Fruit fly (Drosophila melanogaster): ENCODE results near the gene His4r.

His4r gene

dm6 chr3R:14576692-14577646, 48.6 kb upstream of the His4r start, which contains the start of gene stumps (continued):
- TF ChIP-seq CG8359 (GFP tag; optimal IDR thresholded peaks at IDR 0.05; ENCODE audit: borderline replicate concordance) (no peak), CG4360 (GFP tag; IDR thresholded peaks at IDR 0.05) (peak; percentile 89), luna (GFP tag; optimal IDR thresholded peaks at IDR 0.05) (no peak), pita (GFP tag; optimal IDR thresholded peaks at IDR 0.05) (no peak), disco-r (GFP tag; optimal IDR thresholded peaks at IDR 0.05) (no peak), Fer3 (tag; optimal IDR thresholded peaks at IDR 0.05) (no peak), CG9817 (tag; optimal IDR thresholded peaks at IDR 0.05) (no peak), CG15269 (tag; optimal IDR thresholded peaks at IDR 0.05) (no peak), CG31365 (tag; optimal IDR thresholded peaks at IDR 0.05) (no peak), H15 (GFP tag; IDR thresholded peaks at IDR 0.05) (no peak), CG33213 (GFP tag; optimal IDR thresholded peaks at IDR 0.05) (no peak), CG5953 (GFP tag; IDR thresholded peaks at IDR 0.05) (no peak), tna (GFP tag; IDR thresholded peaks at IDR 0.05; ENCODE audit: partially characterized antibody) (no peak), ind (GFP tag; optimal IDR thresholded peaks at IDR 0.05) (no peak), sc (optimal IDR thresholded peaks at IDR 0.05) (no peak), sc (GFP tag; optimal IDR thresholded peaks at IDR 0.05) (no peak), Side (GFP tag; optimal IDR thresholded peaks at IDR 0.05) (no peak), esg (GFP tag; conservative IDR thresholded peaks at IDR 0.05) (no peak), Ada2b (GFP tag; IDR thresholded peaks at IDR 0.05) (no peak), Pdp1 (GFP tag; optimal IDR thresholded peaks at IDR 0.05) (no peak), Meics (GFP tag; optimal IDR thresholded peaks at IDR 0.05) (no peak), CG7745 (tag; optimal IDR thresholded peaks at IDR 0.05) (no peak), mirr (GFP tag; optimal IDR thresholded peaks at IDR 0.05) (no peak), CG4820 (GFP tag; optimal IDR thresholded peaks at IDR 0.05) (no peak), lab (GFP tag; optimal IDR thresholded peaks at IDR 0.05) (no peak), ttk (GFP tag; IDR thresholded peaks at IDR 0.05) (no peak), CG12942 (GFP tag; optimal IDR thresholded peaks at IDR 0.05) (no peak), dmrt99B (tag; optimal IDR thresholded peaks at IDR 0.05) (no peak), CG15696 (tag; optimal IDR thresholded peaks at IDR 0.05) (no peak), HLH3B (GFP tag; IDR thresholded peaks at IDR 0.05) (no peak), CG11504 (tag; optimal IDR thresholded peaks at IDR 0.05) (no peak), zen (tag; optimal IDR thresholded peaks at IDR 0.05) (no peak), GATAe (GFP tag; conservative IDR thresholded peaks at IDR 0.05) (no peak), MTF-1 (GFP tag; optimal IDR thresholded peaks at IDR 0.05; ENCODE audit: borderline replicate concordance) (no peak), CG10543 (GFP tag; optimal IDR thresholded peaks at IDR 0.05) (peak; percentile 38), dan (GFP tag; IDR thresholded peaks at IDR 0.05) (no peak), lov (optimal IDR thresholded peaks at IDR 0.05) (no peak), lov (GFP tag; IDR thresholded peaks at IDR 0.05) (no peak), CG18262 (tag; optimal IDR thresholded peaks at IDR 0.05) (no peak), pum (GFP tag; optimal IDR thresholded peaks at IDR 0.05) (no peak), CG11696 (GFP tag; IDR thresholded peaks at IDR 0.05) (no peak), crc (GFP tag; optimal IDR thresholded peaks at IDR 0.05) (no peak), so (GFP tag; IDR thresholded peaks at IDR 0.05) (peak; percentile 72; the same call in 2 of the 3 replicates), wdn (GFP tag; IDR thresholded peaks at IDR 0.05) (no peak), chn (GFP tag; optimal IDR thresholded peaks at IDR 0.05) (no peak), slbo (GFP tag; IDR thresholded peaks at IDR 0.05) (no peak), CHES-1-like (GFP tag; optimal IDR thresholded peaks at IDR 0.05) (no peak), CG14667 (GFP tag; IDR thresholded peaks at IDR 0.05) (no peak), Dip3 (GFP tag; optimal IDR thresholded peaks at IDR 0.05) (no peak), slp2 (GFP tag; optimal IDR thresholded peaks at IDR 0.05) (no peak)
